Fruit fly (Drosophila melanogaster) whole organism, embryonic: Measurements from ENCODE around the gene Cyp313b1.

Experiments used
- CG10462 ChIP-seq: fragments of 200-800 bp; sonication (Bioruptor generic); optimal IDR thresholded peaks from 2 replicates; lab custom pipeline; 2016; ENCODE audit warnings: missing biosample characterization, missing genetic modification characterization
- CG14965 ChIP-seq: fragments of 200-800 bp; sonication (Bioruptor generic); optimal IDR thresholded peaks from 2 replicates; lab custom pipeline; 2016; ENCODE audit warnings: missing biosample characterization, missing genetic modification characterization, borderline replicate concordance
- CG15073 ChIP-seq: fragments of 200-800 bp; sonication (Bioruptor generic); optimal IDR thresholded peaks from 2 replicates; lab custom pipeline; 2016; ENCODE audit warnings: missing biosample characterization, missing genetic modification characterization
- CG15514 ChIP-seq: fragments of 200-800 bp; sonication (Bioruptor generic); optimal IDR thresholded peaks from 3 replicates; lab custom pipeline; 2017; ENCODE audit warnings: missing biosample characterization, missing genetic modification characterization, mild to moderate bottlenecking, moderate library complexity, missing genetic modification reagents
- CG17612 ChIP-seq: fragments of 200-800 bp; sonication (Bioruptor generic); IDR thresholded peaks from 2 replicates; pipeline ENCODE4 v1.3.6; 2022; ENCODE audit warnings: missing biosample characterization, missing genetic modification characterization
- CG18262 ChIP-seq: fragments of 200-800 bp; optimal IDR thresholded peaks from 3 replicates; lab custom pipeline; 2019; ENCODE audit warnings: missing biosample characterization, mild to moderate bottlenecking, missing genetic modification characterization, moderate library complexity
- CG18764 ChIP-seq: fragments of 200-800 bp; sonication (Bioruptor generic); optimal IDR thresholded peaks from 3 replicates; lab custom pipeline; 2016; ENCODE audit warnings: missing biosample characterization, missing genetic modification characterization
- CG31388 ChIP-seq: fragments of 200-800 bp; sonication (Bioruptor generic); optimal IDR thresholded peaks from 2 replicates; lab custom pipeline; 2016; ENCODE audit warnings: missing biosample characterization, missing genetic modification characterization
- CG43689 ChIP-seq: fragments of 200-800 bp; sonication (Bioruptor generic); IDR thresholded peaks from 2 replicates; pipeline ENCODE4 v1.3.6; 2022; ENCODE audit warnings: missing biosample characterization, missing genetic modification characterization
- CG7745 ChIP-seq: fragments of 200-800 bp; sonication (Bioruptor generic); optimal IDR thresholded peaks from 2 replicates; lab custom pipeline; 2018; ENCODE audit warnings: missing biosample characterization, mild to moderate bottlenecking, missing genetic modification characterization, moderate library complexity
- CG7987 ChIP-seq: fragments of 200-800 bp; sonication (Bioruptor generic); optimal IDR thresholded peaks from 2 replicates; lab custom pipeline; 2018; ENCODE audit warnings: missing biosample characterization, mild to moderate bottlenecking, missing genetic modification characterization, moderate library complexity
- CG8290 ChIP-seq, 3 experiments: fragments of 200-800 bp; sonication (Bioruptor generic); optimal IDR thresholded peaks; 2 replicates each; lab custom pipeline; 2016 to 2019; ENCODE audit warnings: missing biosample characterization in 3 of 3, missing genetic modification characterization in 3 of 3, mild to moderate bottlenecking in 2 of 3, moderate library complexity in 1 of 3
- CG8478 ChIP-seq: fragments of >200 bp; optimal IDR thresholded peaks from 2 replicates; lab custom pipeline; 2018
- CG8765 ChIP-seq: fragments of 200-800 bp; sonication (Bioruptor generic); IDR thresholded peaks from 2 replicates; pipeline ENCODE4 v1.3.6; 2022; ENCODE audit warnings: missing biosample characterization, missing genetic modification characterization
- CG9215 ChIP-seq: fragments of 200-800 bp; sonication (Bioruptor generic); IDR thresholded peaks from 2 replicates; pipeline ENCODE4 v1.3.6; 2022; ENCODE audit warnings: missing biosample characterization, missing genetic modification characterization
- CG9609 ChIP-seq: fragments of 200-800 bp; sonication (Bioruptor generic); optimal IDR thresholded peaks from 3 replicates; lab custom pipeline; 2016; ENCODE audit warnings: missing biosample characterization, missing genetic modification characterization
- CG9797 ChIP-seq: fragments of 200-800 bp; sonication (Bioruptor generic); optimal IDR thresholded peaks from 3 replicates; lab custom pipeline; 2018; ENCODE audit warnings: missing biosample characterization, mild to moderate bottlenecking, missing genetic modification characterization
- Dp ChIP-seq: fragments of 200-800 bp; sonication (Bioruptor generic); optimal IDR thresholded peaks from 2 replicates; lab custom pipeline; 2018; ENCODE audit warnings: missing biosample characterization, mild to moderate bottlenecking, missing genetic modification characterization, moderate library complexity
- HLH4C ChIP-seq: fragments of 200-800 bp; sonication (Bioruptor generic); IDR thresholded peaks from 3 replicates; pipeline ENCODE4 v1.3.6; 2022; ENCODE audit warnings: missing biosample characterization, missing genetic modification characterization; ENCODE audit not compliant: partially characterized antibody
- Hr3 ChIP-seq: fragments of 200-800 bp; sonication (Bioruptor generic); optimal IDR thresholded peaks from 3 replicates; lab custom pipeline; 2016; ENCODE audit warnings: missing biosample characterization, missing genetic modification characterization
- Jarid2 ChIP-seq: fragments of 200-800 bp; sonication (Bioruptor generic); optimal IDR thresholded peaks from 3 replicates; lab custom pipeline; 2017; ENCODE audit warnings: mild to moderate bottlenecking, missing biosample characterization, missing genetic modification reagents, missing genetic modification characterization
- Myb ChIP-seq: fragments of 200-800 bp; sonication (Bioruptor generic); optimal IDR thresholded peaks from 2 replicates; lab custom pipeline; 2016; ENCODE audit warnings: missing biosample characterization, missing genetic modification characterization
- NK7.1 ChIP-seq: fragments of 200-800 bp; sonication (Bioruptor generic); optimal IDR thresholded peaks from 3 replicates; lab custom pipeline; 2016; ENCODE audit warnings: missing biosample characterization, missing genetic modification characterization
- Neu2 ChIP-seq: fragments of 200-800 bp; sonication (Bioruptor generic); optimal IDR thresholded peaks from 3 replicates; lab custom pipeline; 2016; ENCODE audit warnings: missing biosample characterization, missing genetic modification characterization, borderline replicate concordance
- Oaz ChIP-seq: fragments of 200-800 bp; sonication (Bioruptor generic); IDR thresholded peaks from 2 replicates; pipeline ENCODE4 v1.3.6; 2022; ENCODE audit warnings: missing biosample characterization, missing genetic modification characterization
- Pdp1 ChIP-seq, 2 experiments: fragments of 200-800 bp; sonication (Bioruptor generic); optimal IDR thresholded peaks; 3 replicates each; lab custom pipeline; 2016; ENCODE audit warnings: missing biosample characterization in 2 of 2, missing genetic modification characterization in 2 of 2, mild to moderate bottlenecking in 1 of 2, moderate library complexity in 1 of 2
- Ptx1 ChIP-seq: fragments of 200-800 bp; sonication (Bioruptor generic); IDR thresholded peaks from 2 replicates; pipeline ENCODE4 v1.3.6; 2022; ENCODE audit warnings: missing biosample characterization, missing genetic modification characterization
- Six4 ChIP-seq: fragments of 200-800 bp; sonication (Bioruptor generic); optimal IDR thresholded peaks from 2 replicates; lab custom pipeline; 2016; ENCODE audit warnings: missing biosample characterization, missing genetic modification characterization
- Tbp ChIP-seq: fragments of >200 bp; optimal IDR thresholded peaks from 2 replicates; lab custom pipeline; 2018; ENCODE audit warnings: missing biosample characterization, missing genetic modification characterization
- Trl ChIP-seq, 3 experiments: fragments of >200 bp in 2 of 3; fragments of 200-800 bp in 1 of 3; sonication (Bioruptor generic) in 1 of 3; optimal IDR thresholded peaks; 2 replicates in 1 of 3; 3 replicates in 2 of 3; lab custom pipeline; 2016 to 2017; ENCODE audit warnings: missing biosample characterization in 1 of 3, missing genetic modification characterization in 1 of 3
- al ChIP-seq: fragments of 200-800 bp; sonication (Bioruptor generic); IDR thresholded peaks from 2 replicates; pipeline ENCODE4 v1.3.6; 2022; ENCODE audit warnings: missing biosample characterization, missing genetic modification characterization
- cato ChIP-seq: fragments of 200-800 bp; sonication (Bioruptor generic); optimal IDR thresholded peaks from 2 replicates; lab custom pipeline; 2016; ENCODE audit warnings: missing biosample characterization, missing genetic modification characterization, borderline replicate concordance
- caup ChIP-seq: fragments of 200-800 bp; sonication (Bioruptor generic); optimal IDR thresholded peaks from 3 replicates; lab custom pipeline; 2017; ENCODE audit warnings: missing biosample characterization, mild to moderate bottlenecking, missing genetic modification characterization, moderate library complexity; ENCODE audit not compliant: severe bottlenecking
- cwo ChIP-seq: fragments of 200-800 bp; sonication (Bioruptor generic); optimal IDR thresholded peaks from 3 replicates; lab custom pipeline; 2017; ENCODE audit warnings: missing biosample characterization, missing genetic modification characterization, mild to moderate bottlenecking, moderate library complexity, missing genetic modification reagents
- dan ChIP-seq: fragments of 200-800 bp; sonication (Bioruptor generic); IDR thresholded peaks from 2 replicates; pipeline ENCODE4 v1.3.6; 2022; ENCODE audit warnings: missing biosample characterization, missing genetic modification characterization
- ems ChIP-seq: fragments of 200-800 bp; sonication (Bioruptor generic); optimal IDR thresholded peaks from 3 replicates; lab custom pipeline; 2016; ENCODE audit warnings: missing biosample characterization, missing genetic modification characterization
- en ChIP-seq: fragments of 200-800 bp; sonication (Bioruptor generic); optimal IDR thresholded peaks from 2 replicates; lab custom pipeline; 2016; ENCODE audit warnings: missing biosample characterization, missing genetic modification characterization
- exex ChIP-seq: fragments of 200-800 bp; sonication (Bioruptor generic); optimal IDR thresholded peaks from 4 replicates; lab custom pipeline; 2018; ENCODE audit warnings: missing biosample characterization, mild to moderate bottlenecking, missing genetic modification characterization, moderate library complexity
- gcm ChIP-seq: fragments of 200-800 bp; sonication (Bioruptor generic); optimal IDR thresholded peaks from 2 replicates; lab custom pipeline; 2019; ENCODE audit warnings: missing biosample characterization, mild to moderate bottlenecking, missing genetic modification characterization, moderate library complexity
- kay ChIP-seq: fragments of 200-800 bp; sonication (Bioruptor generic); optimal IDR thresholded peaks from 2 replicates; lab custom pipeline; 2016; ENCODE audit warnings: missing biosample characterization, missing genetic modification characterization
- lab ChIP-seq: fragments of 200-800 bp; sonication (Bioruptor generic); optimal IDR thresholded peaks from 3 replicates; lab custom pipeline; 2017; ENCODE audit warnings: missing biosample characterization, missing genetic modification characterization, mild to moderate bottlenecking, moderate library complexity, missing genetic modification reagents
- maf-S ChIP-seq: fragments of 200-800 bp; sonication (Bioruptor generic); optimal IDR thresholded peaks from 2 replicates; lab custom pipeline; 2016; ENCODE audit warnings: missing biosample characterization, missing genetic modification characterization
- pfk ChIP-seq: fragments of 200-800 bp; sonication (Bioruptor generic); optimal IDR thresholded peaks from 2 replicates; lab custom pipeline; 2018; ENCODE audit warnings: missing biosample characterization, mild to moderate bottlenecking, missing genetic modification characterization, moderate library complexity
- pum ChIP-seq: fragments of 200-800 bp; sonication (Bioruptor generic); optimal IDR thresholded peaks from 2 replicates; lab custom pipeline; 2016; ENCODE audit warnings: missing biosample characterization, missing genetic modification characterization
- pzg ChIP-seq: fragments of 200-800 bp; sonication (Bioruptor generic); optimal IDR thresholded peaks from 3 replicates; lab custom pipeline; 2018; ENCODE audit warnings: missing biosample characterization, mild to moderate bottlenecking, missing genetic modification characterization, moderate library complexity
- sc ChIP-seq, 3 experiments: fragments of >200 bp in 2 of 3; fragments of 200-800 bp in 1 of 3; sonication (Bioruptor generic) in 1 of 3; optimal IDR thresholded peaks; 2 replicates in 2 of 3; 3 replicates in 1 of 3; lab custom pipeline; 2017; ENCODE audit warnings: mild to moderate bottlenecking in 1 of 3, missing biosample characterization in 1 of 3, missing genetic modification characterization in 1 of 3, missing genetic modification reagents in 1 of 3
- wdn ChIP-seq: fragments of 200-800 bp; sonication (Bioruptor generic); IDR thresholded peaks from 2 replicates; pipeline ENCODE4 v1.3.6; 2022; ENCODE audit warnings: missing biosample characterization, missing genetic modification characterization
- zfh2 ChIP-seq: fragments of 200-800 bp; sonication (Bioruptor generic); optimal IDR thresholded peaks from 2 replicates; lab custom pipeline; 2016; ENCODE audit warnings: missing biosample characterization, missing genetic modification characterization

Cyp313b1 gene

DNA sequence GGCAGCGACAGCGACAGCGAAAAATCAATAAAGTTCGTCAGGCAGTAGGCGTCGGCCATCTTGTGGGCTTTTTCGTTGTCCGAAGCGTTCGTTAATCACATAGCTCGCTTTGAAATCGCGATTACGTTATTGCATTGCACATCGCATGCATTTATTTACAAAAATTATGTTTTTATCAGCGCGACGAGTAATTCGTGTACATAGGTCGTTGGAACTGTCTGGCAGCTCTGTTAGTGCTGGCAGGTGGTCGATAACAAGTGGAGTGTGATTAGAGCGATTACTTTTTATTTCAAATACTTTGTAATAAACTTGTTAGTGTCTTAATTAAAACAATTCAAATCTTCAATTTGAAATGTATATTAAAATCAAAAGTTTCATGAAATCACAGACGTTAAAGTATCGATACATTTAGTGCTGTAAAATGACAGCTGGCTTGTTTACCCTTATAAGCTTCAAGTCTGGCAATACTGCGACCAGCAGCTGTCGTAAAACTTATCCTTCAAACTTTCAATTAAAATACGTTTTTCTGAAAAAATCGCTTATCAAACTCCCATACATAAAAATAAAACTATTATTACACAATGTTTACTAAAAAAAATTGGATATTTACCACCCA, 18.3 kb upstream of the Cyp313b1 start, which contains the start of gene CG8032 (continued):
- peak; percentile 4 for TF ChIP-seq Six4
- peak; percentile 33 for TF ChIP-seq lab (GFP tag; lab: Kevin White, UChicago)
- TF ChIP-seq caup (GFP tag; lab: Kevin White, UChicago), result no peak
- TF ChIP-seq CG7987 (GFP tag; lab: Kevin White, UChicago), result peak; percentile 9
- TF ChIP-seq CG10462, result peak; percentile 37
- peak; percentile 36 for TF ChIP-seq gcm (GFP tag; lab: Kevin White, UChicago)
- TF ChIP-seq ems (GFP tag; lab: Kevin White, UChicago), result peak; percentile 44
- TF ChIP-seq pfk (GFP tag; lab: Kevin White, UChicago), result no peak
- no peak for TF ChIP-seq NK7.1 (GFP tag; lab: Kevin White, UChicago)
- peak; percentile 70 for TF ChIP-seq maf-S (GFP tag; lab: Kevin White, UChicago)
- no peak for TF ChIP-seq cwo (GFP tag; lab: Kevin White, UChicago)
- TF ChIP-seq CG8290 (GFP tag; optimal IDR thresholded peaks at IDR 0.05; lab: Kevin White, UChicago), result peak; percentile 80
- peak; percentile 53 to 84 for TF ChIP-seq CG8290 (tag; optimal IDR thresholded peaks at IDR 0.05; lab: Kevin White, UChicago)
- TF ChIP-seq CG17612 (GFP tag; lab: Robert Waterston, UW), result no peak
- no peak for TF ChIP-seq en (GFP tag; lab: Kevin White, UChicago)
- no peak for TF ChIP-seq CG43689 (GFP tag; lab: Robert Waterston, UW)
- peak; percentile 59; the same call in 2 of the 3 replicates for TF ChIP-seq HLH4C
- peak; percentile 52 for TF ChIP-seq kay (GFP tag; lab: Kevin White, UChicago)
- no peak for TF ChIP-seq Tbp (GFP tag; lab: Kevin White, UChicago)
- peak; percentile 57 for TF ChIP-seq Myb (GFP tag; lab: Kevin White, UChicago)
- no peak for TF ChIP-seq Trl (optimal IDR thresholded peaks at IDR 0.05; lab: Kevin White, UChicago)
- peak; percentile 55 for TF ChIP-seq Trl (GFP tag; optimal IDR thresholded peaks at IDR 0.05; lab: Kevin White, UChicago)
- 0 out of 2 replicates have a peak, but pooled peaks have one; percentile 19 for TF ChIP-seq al (GFP tag; lab: Robert Waterston, UW)
- TF ChIP-seq CG31388 (GFP tag; lab: Kevin White, UChicago), result no peak
- TF ChIP-seq cato, result no peak
- no peak for TF ChIP-seq Oaz (GFP tag; lab: Robert Waterston, UW)
- TF ChIP-seq zfh2 (GFP tag; lab: Kevin White, UChicago), result peak; percentile 48
- peak; percentile 54 for TF ChIP-seq CG15514 (GFP tag; lab: Kevin White, UChicago)
- TF ChIP-seq CG18764, result no peak
- no peak for TF ChIP-seq Neu2 (GFP tag; lab: Kevin White, UChicago)
- TF ChIP-seq CG8478, result no peak
- TF ChIP-seq pzg (GFP tag; lab: Kevin White, UChicago), result peak; percentile 75
- no peak for TF ChIP-seq CG7745
- no peak for TF ChIP-seq CG8765 (GFP tag; lab: Robert Waterston, UW)
- TF ChIP-seq dan (GFP tag; lab: Robert Waterston, UW), result no peak
- no peak for TF ChIP-seq CG14965 (GFP tag; lab: Kevin White, UChicago)
- peak; percentile 5 for TF ChIP-seq Hr3
- TF ChIP-seq CG9609, result no peak
- TF ChIP-seq Dp (GFP tag; lab: Kevin White, UChicago), result peak; percentile 37
- peak; percentile 4 for TF ChIP-seq exex (tag; lab: Kevin White, UChicago)
- peak; percentile 47 for TF ChIP-seq CG18262
- TF ChIP-seq CG9215, result peak; percentile 78
- peak; percentile 26 for TF ChIP-seq CG9797 (GFP tag; lab: Kevin White, UChicago)
- TF ChIP-seq pum (GFP tag; lab: Kevin White, UChicago), result peak; percentile 69
- no peak for TF ChIP-seq wdn (GFP tag; lab: Robert Waterston, UW)
- TF ChIP-seq CG15073 (GFP tag; lab: Kevin White, UChicago), result no peak
- peak; percentile 44 for TF ChIP-seq Ptx1
- no peak for TF ChIP-seq sc (optimal IDR thresholded peaks at IDR 0.05; lab: Kevin White, UChicago)
- TF ChIP-seq sc (GFP tag; optimal IDR thresholded peaks at IDR 0.05; lab: Kevin White, UChicago), result no peak
- TF ChIP-seq Jarid2 (GFP tag; lab: Kevin White, UChicago), result no peak
- TF ChIP-seq Pdp1 (GFP tag; optimal IDR thresholded peaks at IDR 0.05; lab: Kevin White, UChicago), result peak; percentile 15 to 47
